Worm (Caenorhabditis elegans) whole organism, L4 larva: Measurements from ENCODE around the gene sdha-1.

Source experiments
- aly-2 ChIP-seq: sonication (generic microtip); optimal IDR thresholded peaks from 2 replicates; lab custom pipeline; 2018; ENCODE audit warnings: missing biosample characterization, missing genetic modification characterization
- lin-13 ChIP-seq: fragments of 150-350 bp; optimal IDR thresholded peaks from 2 replicates; lab custom pipeline; 2014; ENCODE audit warnings: missing biosample characterization, missing genetic modification reagents, missing genetic modification characterization
- mdt-29 ChIP-seq: fragments of 200-800 bp; sonication (Bioruptor generic); IDR thresholded peaks from 2 replicates; pipeline ENCODE4 v1.3.6; 2022; ENCODE audit warnings: missing genetic modification reagents, missing genetic modification characterization, missing compliant biosample characterization
- unc-62 ChIP-seq, 3 experiments: fragments of 150-350 bp in 1 of 3; sonication (generic microtip); optimal IDR thresholded peaks in 2 of 3; peaks in 1 of 3; 1 replicate in 1 of 3; 2 replicates in 2 of 3; lab custom pipeline; 2014 to 2017; ENCODE audit warnings: missing biosample characterization in 3 of 3, missing genetic modification characterization in 3 of 3, missing genetic modification reagents in 3 of 3, missing genotype in 1 of 3

DNA sequence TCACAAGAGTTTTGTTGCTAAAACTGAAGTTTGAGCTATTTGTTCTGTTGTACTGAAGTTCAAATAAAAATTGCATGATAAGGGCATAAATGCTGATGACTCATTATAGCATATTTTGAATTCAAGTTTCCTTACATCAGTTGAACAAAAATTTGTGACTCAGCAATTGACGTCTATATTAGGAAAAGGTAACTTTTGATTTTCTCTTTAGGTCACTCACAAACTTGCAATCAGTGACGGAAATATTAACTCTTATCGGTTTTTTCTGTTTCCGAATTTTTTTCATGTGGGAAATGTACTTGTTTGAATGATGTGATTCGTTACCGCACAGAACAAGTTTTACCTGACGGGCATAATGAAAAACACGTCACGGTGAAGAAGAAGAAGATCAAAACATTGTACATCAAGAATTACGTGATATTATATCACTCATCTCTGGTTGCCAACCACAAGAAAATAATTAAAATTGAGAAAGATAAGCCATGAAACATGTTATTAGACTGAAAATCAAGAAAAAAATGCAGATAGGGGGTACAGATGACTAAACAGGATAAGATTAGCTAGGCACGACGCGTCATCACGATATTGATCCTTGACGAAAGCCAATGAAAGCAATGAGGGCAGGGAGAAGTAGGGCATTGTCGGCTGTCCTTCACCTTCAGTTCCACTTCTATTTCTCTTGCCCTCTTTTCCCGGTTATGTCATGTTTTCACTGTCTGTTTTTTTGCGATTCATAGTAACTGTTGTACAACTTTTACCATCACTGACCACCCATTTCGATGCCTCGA, 18.0 kb upstream of the sdha-1 start:
- no peak for TF ChIP-seq aly-2
- TF ChIP-seq mdt-29 (GFP tag; lab: Robert Waterston, UW): no peak
- TF ChIP-seq lin-13: no peak
- peak in 1 of 2 experiments; percentile 94 for TF ChIP-seq unc-62 (GFP tag; optimal IDR thresholded peaks at IDR 0.05 in 1 of 2; lab: Kevin White, UChicago)
- no peak for TF ChIP-seq unc-62 (tag; optimal IDR thresholded peaks at IDR 0.05; lab: Kevin White, UChicago)
